Worm (Caenorhabditis elegans) whole organism, young adult: ENCODE data around the gene B0280.9.

Experiments
- B0019.2 ChIP-seq: fragments of 200-800 bp; sonication (Bioruptor generic); conservative IDR thresholded peaks from 2 replicates; pipeline ENCODE4 v1.3.6; 2022; ENCODE audit warnings: missing genetic modification reagents, missing genetic modification characterization, missing compliant biosample characterization
- B0035.1 ChIP-seq: sonication (generic microtip); optimal IDR thresholded peaks from 2 replicates; lab custom pipeline; 2016; ENCODE audit warnings: missing genetic modification characterization, mild to moderate bottlenecking, missing compliant biosample characterization, missing genotype, missing genetic modification reagents
- B0261.1 ChIP-seq: sonication (generic microtip); optimal IDR thresholded peaks from 2 replicates; lab custom pipeline; 2016; ENCODE audit warnings: mild to moderate bottlenecking, missing genetic modification characterization, moderate library complexity, missing compliant biosample characterization
- B0336.3 ChIP-seq: fragments of 200-800 bp; sonication (Bioruptor generic); IDR thresholded peaks from 2 replicates; pipeline ENCODE4 v1.3.6; 2022; ENCODE audit warnings: missing genetic modification characterization, missing compliant biosample characterization
- C06A6.2 ChIP-seq: fragments of 200-800 bp; sonication (Bioruptor generic); conservative IDR thresholded peaks from 2 replicates; pipeline ENCODE4 v1.3.6; 2022; ENCODE audit warnings: missing genetic modification characterization, missing compliant biosample characterization
- D2030.7 ChIP-seq: fragments of 200-800 bp; sonication (Bioruptor generic); IDR thresholded peaks from 2 replicates; pipeline ENCODE4 v1.3.6; 2022; ENCODE audit warnings: missing genetic modification reagents, missing genetic modification characterization, missing compliant biosample characterization
- F22D6.2 ChIP-seq: sonication (generic microtip); optimal IDR thresholded peaks from 2 replicates; lab custom pipeline; 2016; ENCODE audit warnings: mild to moderate bottlenecking, missing genetic modification characterization, missing compliant biosample characterization
- F57A8.1 ChIP-seq: fragments of 200-800 bp; sonication (Bioruptor generic); optimal IDR thresholded peaks from 2 replicates; lab custom pipeline; 2018; ENCODE audit warnings: mild to moderate bottlenecking, missing genetic modification characterization, moderate library complexity, missing compliant biosample characterization
- K11D2.4 ChIP-seq: fragments of 200-800 bp; sonication (Bioruptor generic); IDR thresholded peaks from 2 replicates; pipeline ENCODE4 v1.3.6; 2022; ENCODE audit warnings: missing genetic modification reagents, missing genetic modification characterization, missing compliant biosample characterization
- T26A5.8 ChIP-seq: sonication (generic microtip); optimal IDR thresholded peaks from 2 replicates; lab custom pipeline; 2016; ENCODE audit warnings: missing genetic modification characterization, missing compliant biosample characterization
- aptf-2 ChIP-seq: fragments of 200-800 bp; sonication (Bioruptor generic); conservative IDR thresholded peaks from 2 replicates; pipeline ENCODE4 v1.3.6; 2022; ENCODE audit warnings: missing genetic modification reagents, missing genetic modification characterization, missing compliant biosample characterization
- atf-7 ChIP-seq: sonication (generic microtip); optimal IDR thresholded peaks from 2 replicates; lab custom pipeline; 2017; ENCODE audit warnings: mild to moderate bottlenecking, missing genetic modification characterization, missing compliant biosample characterization
- athp-1 ChIP-seq: sonication (generic microtip); optimal IDR thresholded peaks from 2 replicates; lab custom pipeline; 2017; ENCODE audit warnings: mild to moderate bottlenecking, missing genetic modification characterization, missing compliant biosample characterization
- attf-5 ChIP-seq: fragments of 200-800 bp; sonication (Bioruptor generic); optimal IDR thresholded peaks from 2 replicates; lab custom pipeline; 2018; ENCODE audit warnings: mild to moderate bottlenecking, missing genetic modification characterization, missing compliant biosample characterization
- bed-1 ChIP-seq: fragments of 200-800 bp; sonication (Bioruptor generic); IDR thresholded peaks from 2 replicates; pipeline ENCODE4 v1.3.6; 2022; ENCODE audit warnings: missing genetic modification reagents, missing genetic modification characterization, missing compliant biosample characterization
- bed-2 ChIP-seq: fragments of 200-800 bp; sonication (Bioruptor generic); IDR thresholded peaks from 2 replicates; pipeline ENCODE4 v1.3.6; 2022; ENCODE audit warnings: missing genetic modification reagents, missing genetic modification characterization, missing compliant biosample characterization
- cebp-1 ChIP-seq, 2 experiments: fragments of 200-800 bp in 1 of 2; sonication (Bioruptor generic) in 1 of 2; sonication (generic microtip) in 1 of 2; IDR thresholded peaks in 1 of 2; optimal IDR thresholded peaks in 1 of 2; 2 replicates each; pipeline versions ENCODE4 v1.3.6 to Lab custom; 2017 to 2022; ENCODE audit warnings: missing compliant biosample characterization in 2 of 2, missing genetic modification characterization in 2 of 2, mild to moderate bottlenecking in 1 of 2, missing genetic modification reagents in 1 of 2, moderate library complexity in 1 of 2
- cebp-2 ChIP-seq: fragments of 200-800 bp; sonication (Bioruptor generic); IDR thresholded peaks from 2 replicates; pipeline ENCODE4 v1.3.6; 2022; ENCODE audit warnings: missing genetic modification characterization, missing compliant biosample characterization
- ceh-100 ChIP-seq: fragments of 200-800 bp; sonication (Bioruptor generic); IDR thresholded peaks from 2 replicates; pipeline ENCODE4 v1.3.6; 2022; ENCODE audit warnings: missing genetic modification reagents, missing genetic modification characterization, missing compliant biosample characterization
- ceh-79 ChIP-seq: sonication (generic microtip); optimal IDR thresholded peaks from 2 replicates; lab custom pipeline; 2017; ENCODE audit warnings: mild to moderate bottlenecking, missing genetic modification characterization, missing compliant biosample characterization
- chd-7 ChIP-seq: sonication (generic microtip); optimal IDR thresholded peaks from 2 replicates; lab custom pipeline; 2016; ENCODE audit warnings: mild to moderate bottlenecking, missing genetic modification characterization, moderate library complexity, missing compliant biosample characterization
- die-1 ChIP-seq: sonication (generic microtip); optimal IDR thresholded peaks from 2 replicates; lab custom pipeline; 2016; ENCODE audit warnings: missing genotype, mild to moderate bottlenecking, missing genetic modification characterization, missing compliant biosample characterization
- dpl-1 ChIP-seq: fragments of 150-350 bp; optimal IDR thresholded peaks from 2 replicates; lab custom pipeline; 2014; ENCODE audit warnings: missing biosample characterization, missing genetic modification reagents, missing genetic modification characterization
- egl-18 ChIP-seq: fragments of 200-800 bp; sonication (Bioruptor generic); IDR thresholded peaks from 2 replicates; pipeline ENCODE4 v1.3.6; 2022; ENCODE audit warnings: missing genetic modification reagents, missing genetic modification characterization, missing compliant biosample characterization
- ekl-4 ChIP-seq: fragments of 200-800 bp; sonication (Bioruptor generic); IDR thresholded peaks from 2 replicates; pipeline ENCODE4 v1.3.6; 2022; ENCODE audit warnings: missing genetic modification reagents, missing genetic modification characterization, missing compliant biosample characterization
- ets-4 ChIP-seq: fragments of 200-800 bp; sonication (Bioruptor generic); optimal IDR thresholded peaks from 2 replicates; lab custom pipeline; 2018; ENCODE audit warnings: mild to moderate bottlenecking, missing genetic modification characterization, missing compliant biosample characterization
- gei-17 ChIP-seq: fragments of 200-800 bp; sonication (Bioruptor generic); optimal IDR thresholded peaks from 2 replicates; lab custom pipeline; 2018; ENCODE audit warnings: mild to moderate bottlenecking, missing genetic modification characterization, missing compliant biosample characterization
- hsf-1 ChIP-seq: fragments of 200-800 bp; sonication (Bioruptor generic); IDR thresholded peaks from 2 replicates; pipeline ENCODE4 v1.3.6; 2022; ENCODE audit warnings: missing genetic modification reagents, missing genetic modification characterization, missing compliant biosample characterization
- let-607 ChIP-seq, 2 experiments: fragments of 200-800 bp in 1 of 2; sonication (Bioruptor generic) in 1 of 2; sonication (generic microtip) in 1 of 2; optimal IDR thresholded peaks; 2 replicates each; lab custom pipeline; 2016 to 2018; ENCODE audit warnings: mild to moderate bottlenecking in 2 of 2, missing compliant biosample characterization in 2 of 2, missing genetic modification characterization in 2 of 2, moderate library complexity in 2 of 2, missing genotype in 1 of 2
- lin-26 ChIP-seq: fragments of 200-800 bp; sonication (Bioruptor generic); IDR thresholded peaks from 2 replicates; pipeline ENCODE4 v1.3.6; 2022; ENCODE audit warnings: missing genetic modification reagents, missing genetic modification characterization, missing compliant biosample characterization
- lin-40 ChIP-seq: sonication (generic microtip); optimal IDR thresholded peaks from 2 replicates; lab custom pipeline; 2016; ENCODE audit warnings: missing genetic modification characterization, mild to moderate bottlenecking, missing compliant biosample characterization, missing genotype, missing genetic modification reagents
- lin-54 ChIP-seq: fragments of 200-800 bp; sonication (Bioruptor generic); optimal IDR thresholded peaks from 2 replicates; lab custom pipeline; 2018; ENCODE audit warnings: mild to moderate bottlenecking, missing genetic modification characterization, missing compliant biosample characterization
- mcd-1 ChIP-seq: fragments of 200-800 bp; sonication (Bioruptor generic); IDR thresholded peaks from 2 replicates; pipeline ENCODE4 v1.3.6; 2022; ENCODE audit warnings: missing genetic modification reagents, missing genetic modification characterization, missing compliant biosample characterization
- nfya-1 ChIP-seq: sonication (generic microtip); optimal IDR thresholded peaks from 2 replicates; lab custom pipeline; 2017; ENCODE audit warnings: antibody characterized with exemption, missing compliant biosample characterization, missing genetic modification characterization, borderline replicate concordance; ENCODE audit not compliant: insufficient read depth
- nfya-2 ChIP-seq: fragments of 200-800 bp; sonication (Bioruptor generic); IDR thresholded peaks from 2 replicates; pipeline ENCODE4 v1.3.6; 2022; ENCODE audit warnings: missing genetic modification reagents, missing genetic modification characterization, missing compliant biosample characterization
- nfyb-1 ChIP-seq: fragments of 200-800 bp; sonication (Bioruptor generic); IDR thresholded peaks from 2 replicates; pipeline ENCODE4 v1.3.6; 2022; ENCODE audit warnings: missing genetic modification reagents, missing genetic modification characterization, missing compliant biosample characterization
- nhr-27 ChIP-seq: fragments of 200-800 bp; sonication (Bioruptor generic); optimal IDR thresholded peaks from 2 replicates; lab custom pipeline; 2018; ENCODE audit warnings: mild to moderate bottlenecking, missing genetic modification characterization, moderate library complexity, missing compliant biosample characterization
- nhr-80 ChIP-seq: sonication (generic microtip); optimal IDR thresholded peaks from 2 replicates; lab custom pipeline; 2016; ENCODE audit warnings: missing genetic modification characterization, missing compliant biosample characterization
- pbrm-1 ChIP-seq: fragments of 200-800 bp; sonication (Bioruptor generic); IDR thresholded peaks from 2 replicates; pipeline ENCODE4 v1.3.6; 2022; ENCODE audit warnings: missing genetic modification reagents, missing genetic modification characterization, missing compliant biosample characterization
- rec-8 ChIP-seq, 2 experiments: sonication (generic microtip); optimal IDR thresholded peaks; 2 replicates each; lab custom pipeline; 2016; ENCODE audit warnings: mild to moderate bottlenecking in 2 of 2, missing genetic modification characterization in 2 of 2, missing genetic modification reagents in 2 of 2, missing genotype in 2 of 2, missing biosample characterization in 1 of 2, missing compliant biosample characterization in 1 of 2, moderate library complexity in 1 of 2
- repo-1 ChIP-seq: sonication (generic microtip); optimal IDR thresholded peaks from 2 replicates; lab custom pipeline; 2017; ENCODE audit warnings: mild to moderate bottlenecking, missing genetic modification characterization, missing compliant biosample characterization
- snpc-3.4 ChIP-seq: sonication (generic microtip); optimal IDR thresholded peaks from 2 replicates; lab custom pipeline; 2017; ENCODE audit warnings: missing genetic modification characterization, mild to moderate bottlenecking, missing compliant biosample characterization, antibody characterized with exemption, moderate library complexity, missing genotype, missing genetic modification reagents
- snpc-4 ChIP-seq, 5 experiments: fragments of 150-350 bp in 1 of 5; sonication (generic microtip) in 4 of 5; optimal IDR thresholded peaks; 2 replicates each; lab custom pipeline; 2014 to 2018; ENCODE audit warnings: missing genetic modification characterization in 5 of 5, missing biosample characterization in 3 of 5, antibody characterized with exemption in 2 of 5, mild to moderate bottlenecking in 2 of 5, missing compliant biosample characterization in 2 of 5, missing genotype in 2 of 5, moderate library complexity in 2 of 5, missing genetic modification reagents in 1 of 5
- tbp1 ChIP-seq: fragments of 200-800 bp; sonication (Bioruptor generic); optimal IDR thresholded peaks from 2 replicates; lab custom pipeline; 2018; ENCODE audit warnings: mild to moderate bottlenecking, missing genetic modification characterization, missing compliant biosample characterization
- unc-62 ChIP-seq: fragments of 150-350 bp; optimal IDR thresholded peaks from 2 replicates; lab custom pipeline; 2014; ENCODE audit warnings: missing biosample characterization, missing genetic modification reagents, missing genetic modification characterization
- ztf-22 ChIP-seq: fragments of 200-800 bp; sonication (Bioruptor generic); optimal IDR thresholded peaks from 2 replicates; lab custom pipeline; 2018; ENCODE audit warnings: mild to moderate bottlenecking, missing genetic modification characterization, moderate library complexity, missing compliant biosample characterization
- ztf-26 ChIP-seq: sonication (generic microtip); optimal IDR thresholded peaks from 2 replicates; lab custom pipeline; 2017; ENCODE audit warnings: missing genetic modification characterization, missing compliant biosample characterization

Gene B0280.9

DNA sequence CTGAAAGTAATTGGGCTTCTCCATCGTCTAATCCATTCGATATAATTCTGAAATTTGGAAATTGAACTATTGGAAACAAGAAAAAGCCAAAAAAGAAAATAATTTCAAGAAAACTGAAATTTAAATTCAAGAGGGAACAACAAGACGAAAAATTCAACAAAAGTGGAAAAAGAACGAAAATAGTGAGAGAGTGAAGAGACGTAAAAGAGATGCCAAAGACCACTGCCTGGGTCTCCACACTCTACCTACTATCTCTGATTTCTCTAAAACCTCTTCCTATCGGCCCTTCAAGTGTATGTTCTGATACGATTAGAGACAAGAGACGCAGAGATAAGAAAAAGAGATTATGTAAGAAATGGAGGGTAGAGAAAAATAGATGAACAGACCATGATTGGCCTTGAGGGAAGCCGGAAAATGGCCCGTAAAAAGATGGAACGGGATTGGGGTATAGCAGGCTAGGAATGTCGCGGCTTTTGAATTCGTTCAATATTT lies 31.1 kb upstream of the B0280.9 start, which contains the start of gene ogt-1:
Gene ogt-1, minus strand, starts transcription at position 51 of the 492 bp plus-strand sequence.
- TF ChIP-seq ztf-26 (tag; lab: Kevin White, UChicago) (peak; percentile 59), ets-4 (GFP tag; lab: Kevin White, UChicago) (no peak), chd-7 (tag; lab: Kevin White, UChicago) (peak; percentile 25), nhr-27 (tag; lab: Kevin White, UChicago) (no peak), egl-18 (GFP tag; lab: Robert Waterston, UW) (no peak), repo-1 (tag; lab: Kevin White, UChicago) (peak; percentile 4), T26A5.8 (tag; lab: Kevin White, UChicago) (no peak), F57A8.1 (no peak), dpl-1 (GFP tag; lab: Kevin White, UChicago) (no peak), lin-54 (GFP tag; lab: Kevin White, UChicago) (peak; percentile 55), nfya-1 (tag; lab: Kevin White, UChicago) (no peak), ceh-79 (tag; lab: Kevin White, UChicago) (no peak), B0261.1 (tag; lab: Kevin White, UChicago) (no peak), D2030.7 (GFP tag; lab: Robert Waterston, UW) (no peak), B0035.1 (no peak), bed-1 (GFP tag; lab: Robert Waterston, UW) (no peak), F22D6.2 (no peak), K11D2.4 (GFP tag; lab: Robert Waterston, UW) (peak; percentile 58; the same call in 1 of the 2 replicates), C06A6.2 (GFP tag; lab: Robert Waterston, UW) (peak; percentile 65; the same call in 1 of the 2 replicates), lin-26 (GFP tag; lab: Robert Waterston, UW) (no peak), let-607 (tag; optimal IDR thresholded peaks at IDR 0.05; lab: Kevin White, UChicago) (peak in 1 of 2 experiments; percentile 2), cebp-2 (GFP tag; lab: Robert Waterston, UW) (no peak), lin-40 (peak; percentile 84), B0336.3 (0 out of 2 replicates have a peak, but pooled peaks have one; percentile 38), tbp1 (GFP tag; lab: Kevin White, UChicago) (peak; percentile 52), nhr-80 (tag; lab: Kevin White, UChicago) (peak; percentile 4), unc-62 (GFP tag; lab: Kevin White, UChicago) (peak; percentile 28), ekl-4 (peak; percentile 69), snpc-4 (GFP tag; optimal IDR thresholded peaks at IDR 0.05; lab: Kevin White, UChicago) (no peak), snpc-4 (tag; optimal IDR thresholded peaks at IDR 0.05; lab: Kevin White, UChicago) (peak in 2 of 4 experiments; percentile 56 to 69), aptf-2 (peak; percentile 59), bed-2 (GFP tag; lab: Robert Waterston, UW) (no peak), snpc-3.4 (tag; lab: Kevin White, UChicago) (peak; percentile 64), rec-8 (tag; optimal IDR thresholded peaks at IDR 0.05; lab: Kevin White, UChicago) (no peak), pbrm-1 (GFP tag; lab: Robert Waterston, UW) (peak; percentile 42; the same call in 1 of the 2 replicates), B0019.2 (GFP tag; lab: Robert Waterston, UW) (no peak), nfya-2 (no peak), die-1 (peak; percentile 15), ztf-22 (no peak), nfyb-1 (GFP tag; lab: Robert Waterston, UW) (peak; percentile 57), atf-7 (tag; lab: Kevin White, UChicago) (peak; percentile 75), athp-1 (tag; lab: Kevin White, UChicago) (peak; percentile 13), mcd-1 (GFP tag; lab: Robert Waterston, UW) (peak; percentile 43), cebp-1 (GFP tag; IDR thresholded peaks at IDR 0.05; lab: Robert Waterston, UW) (no peak), cebp-1 (tag; optimal IDR thresholded peaks at IDR 0.05; lab: Kevin White, UChicago) (peak; percentile 67), gei-17 (GFP tag; lab: Kevin White, UChicago) (peak; percentile 32), hsf-1 (GFP tag; lab: Robert Waterston, UW) (0 out of 2 replicates have a peak, but pooled peaks have one; percentile 6), ceh-100 (GFP tag; lab: Robert Waterston, UW) (no peak), attf-5 (GFP tag; lab: Kevin White, UChicago) (peak; percentile 44)
